Worm (Caenorhabditis elegans) whole organism, L4 larva: ENCODE measurements around the gene nhr-269.

Experiments used
- D1046.2 ChIP-seq: fragments of 200-800 bp; sonication (Bioruptor generic); IDR thresholded peaks from 2 replicates; pipeline ENCODE4 v1.3.6; 2022; ENCODE audit warnings: missing genetic modification characterization, missing compliant biosample characterization
- T26A8.4 ChIP-seq: fragments of 200-800 bp; sonication (Bioruptor generic); IDR thresholded peaks from 2 replicates; pipeline ENCODE4 v1.3.6; 2022; ENCODE audit warnings: missing genetic modification characterization, missing compliant biosample characterization
- Y48G9A.11 ChIP-seq: fragments of 200-800 bp; sonication (Bioruptor generic); IDR thresholded peaks from 2 replicates; pipeline ENCODE4 v1.3.6; 2022; ENCODE audit warnings: missing genetic modification reagents, missing genetic modification characterization, missing compliant biosample characterization
- Y5F2A.4 ChIP-seq: fragments of 200-800 bp; sonication (Bioruptor generic); optimal IDR thresholded peaks from 2 replicates; lab custom pipeline; 2018; ENCODE audit warnings: mild to moderate bottlenecking, missing genetic modification characterization, missing compliant biosample characterization
- Y75B8A.6 ChIP-seq: fragments of 200-800 bp; sonication (Bioruptor generic); IDR thresholded peaks from 2 replicates; pipeline ENCODE4 v1.3.6; 2022; ENCODE audit warnings: missing genetic modification reagents, missing genetic modification characterization, missing compliant biosample characterization
- attf-4 ChIP-seq: sonication (generic microtip); optimal IDR thresholded peaks from 3 replicates; lab custom pipeline; 2017; ENCODE audit warnings: missing biosample characterization, missing genetic modification characterization
- ceh-20 ChIP-seq: fragments of 200-800 bp; sonication (Bioruptor generic); IDR thresholded peaks from 2 replicates; pipeline ENCODE4 v1.3.6; 2022; ENCODE audit warnings: missing genetic modification reagents, missing genetic modification characterization, missing compliant biosample characterization
- ceh-28 ChIP-seq: fragments of 150-350 bp; optimal IDR thresholded peaks from 2 replicates; lab custom pipeline; 2014; ENCODE audit warnings: missing biosample characterization, missing genetic modification reagents, missing genetic modification characterization
- ceh-62 ChIP-seq: sonication (generic microtip); optimal IDR thresholded peaks from 2 replicates; lab custom pipeline; 2017; ENCODE audit warnings: missing biosample characterization, missing genetic modification characterization
- ceh-82 ChIP-seq: sonication (generic microtip); optimal IDR thresholded peaks from 2 replicates; lab custom pipeline; 2017; ENCODE audit warnings: missing biosample characterization, missing genetic modification characterization
- daf-16 ChIP-seq, 3 experiments: sonication (generic microtip); optimal IDR thresholded peaks; 2 replicates each; lab custom pipeline; 2016 to 2017; ENCODE audit warnings: missing genetic modification characterization in 3 of 3, missing genetic modification reagents in 3 of 3, mild to moderate bottlenecking in 2 of 3, missing compliant biosample characterization in 2 of 3, missing biosample characterization in 1 of 3, moderate library complexity in 1 of 3
- daf-8 ChIP-seq: fragments of 200-800 bp; sonication (Bioruptor generic); IDR thresholded peaks from 2 replicates; pipeline ENCODE4 v1.3.6; 2022; ENCODE audit warnings: missing genetic modification characterization, missing compliant biosample characterization
- dmd-6 ChIP-seq: fragments of 200-800 bp; sonication (Bioruptor generic); IDR thresholded peaks from 2 replicates; pipeline ENCODE4 v1.3.6; 2022; ENCODE audit warnings: missing genetic modification reagents, missing genetic modification characterization, missing compliant biosample characterization
- dmd-8 ChIP-seq: fragments of 200-800 bp; sonication (Bioruptor generic); IDR thresholded peaks from 2 replicates; pipeline ENCODE4 v1.3.6; 2022; ENCODE audit warnings: missing genetic modification characterization, missing compliant biosample characterization
- duxl-1 ChIP-seq: sonication (generic microtip); optimal IDR thresholded peaks from 2 replicates; lab custom pipeline; 2016; ENCODE audit warnings: mild to moderate bottlenecking, missing genetic modification characterization, moderate library complexity, missing compliant biosample characterization; ENCODE audit not compliant: poor library complexity
- hlh-11 ChIP-seq: fragments of 200-800 bp; sonication (Bioruptor generic); optimal IDR thresholded peaks from 2 replicates; lab custom pipeline; 2018; ENCODE audit warnings: mild to moderate bottlenecking, missing genetic modification characterization, missing compliant biosample characterization
- lim-7 ChIP-seq: fragments of 200-800 bp; sonication (Bioruptor generic); IDR thresholded peaks from 2 replicates; pipeline ENCODE4 v1.3.6; 2022; ENCODE audit warnings: missing genetic modification characterization, missing compliant biosample characterization
- lin-1 ChIP-seq: fragments of 200-800 bp; sonication (Bioruptor generic); IDR thresholded peaks from 2 replicates; pipeline ENCODE4 v1.3.6; 2022; ENCODE audit warnings: missing genetic modification reagents, missing genetic modification characterization, missing compliant biosample characterization
- mdl-1 ChIP-seq, 2 experiments: fragments of 150-350 bp in 1 of 2; sonication (generic microtip) in 1 of 2; optimal IDR thresholded peaks; 2 replicates each; lab custom pipeline; 2014 to 2017; ENCODE audit warnings: missing biosample characterization in 2 of 2, missing genetic modification characterization in 2 of 2
- mes-2 ChIP-seq: sonication (generic microtip); optimal IDR thresholded peaks from 2 replicates; lab custom pipeline; 2016; ENCODE audit warnings: missing genotype, mild to moderate bottlenecking, missing genetic modification characterization, missing compliant biosample characterization; ENCODE audit not compliant: poor library complexity, severe bottlenecking
- mxl-2 ChIP-seq: fragments of 200-800 bp; sonication (Bioruptor generic); conservative IDR thresholded peaks from 2 replicates; pipeline ENCODE4 v1.3.6; 2022; ENCODE audit warnings: missing genetic modification reagents, missing genetic modification characterization, missing compliant biosample characterization
- mxl-3 ChIP-seq: fragments of 200-800 bp; sonication (Bioruptor generic); optimal IDR thresholded peaks from 2 replicates; lab custom pipeline; 2018; ENCODE audit warnings: mild to moderate bottlenecking, missing genetic modification characterization, missing compliant biosample characterization
- nhr-102 ChIP-seq: sonication (generic microtip); optimal IDR thresholded peaks from 2 replicates; lab custom pipeline; 2016; ENCODE audit warnings: mild to moderate bottlenecking, missing genetic modification characterization, moderate library complexity, missing compliant biosample characterization
- nhr-111 ChIP-seq: fragments of 200-800 bp; sonication (Bioruptor generic); optimal IDR thresholded peaks from 2 replicates; lab custom pipeline; 2018; ENCODE audit warnings: mild to moderate bottlenecking, missing genetic modification characterization, missing compliant biosample characterization
- nhr-28 ChIP-seq: fragments of 150-350 bp; optimal IDR thresholded peaks from 2 replicates; lab custom pipeline; 2014; ENCODE audit warnings: missing biosample characterization, missing genetic modification characterization
- nhr-6 ChIP-seq: fragments of 150-350 bp; optimal IDR thresholded peaks from 2 replicates; lab custom pipeline; 2014; ENCODE audit warnings: missing biosample characterization, missing genetic modification characterization
- nhr-77 ChIP-seq: fragments of 150-350 bp; optimal IDR thresholded peaks from 2 replicates; lab custom pipeline; 2014; ENCODE audit warnings: missing biosample characterization, missing genetic modification characterization
- pha-4 ChIP-seq, 2 experiments: fragments of 150-350 bp in 1 of 2; fragments of 200-800 bp in 1 of 2; sonication (Bioruptor generic) in 1 of 2; IDR thresholded peaks in 1 of 2; optimal IDR thresholded peaks in 1 of 2; 2 replicates each; pipeline versions ENCODE4 v1.3.6 to Lab custom; 2014 to 2022; ENCODE audit warnings: missing genetic modification characterization in 2 of 2, missing genetic modification reagents in 2 of 2, missing biosample characterization in 1 of 2, missing compliant biosample characterization in 1 of 2
- rbr-2 ChIP-seq: sonication (generic microtip); optimal IDR thresholded peaks from 2 replicates; lab custom pipeline; 2016; ENCODE audit warnings: missing genotype, missing genetic modification characterization, missing compliant biosample characterization
- tag-97 ChIP-seq: fragments of 200-800 bp; sonication (Bioruptor generic); IDR thresholded peaks from 2 replicates; pipeline ENCODE4 v1.3.6; 2022; ENCODE audit warnings: missing genetic modification characterization, missing compliant biosample characterization
- unc-62 ChIP-seq, 3 experiments: fragments of 150-350 bp in 1 of 3; sonication (generic microtip); optimal IDR thresholded peaks in 2 of 3; peaks in 1 of 3; 1 replicate in 1 of 3; 2 replicates in 2 of 3; lab custom pipeline; 2014 to 2017; ENCODE audit warnings: missing biosample characterization in 3 of 3, missing genetic modification characterization in 3 of 3, missing genetic modification reagents in 3 of 3, missing genotype in 1 of 3
- zip-11 ChIP-seq: fragments of 200-800 bp; sonication (Bioruptor generic); IDR thresholded peaks from 2 replicates; pipeline ENCODE4 v1.3.6; 2022; ENCODE audit warnings: missing genetic modification characterization, missing compliant biosample characterization

nhr-269 gene

DNA sequence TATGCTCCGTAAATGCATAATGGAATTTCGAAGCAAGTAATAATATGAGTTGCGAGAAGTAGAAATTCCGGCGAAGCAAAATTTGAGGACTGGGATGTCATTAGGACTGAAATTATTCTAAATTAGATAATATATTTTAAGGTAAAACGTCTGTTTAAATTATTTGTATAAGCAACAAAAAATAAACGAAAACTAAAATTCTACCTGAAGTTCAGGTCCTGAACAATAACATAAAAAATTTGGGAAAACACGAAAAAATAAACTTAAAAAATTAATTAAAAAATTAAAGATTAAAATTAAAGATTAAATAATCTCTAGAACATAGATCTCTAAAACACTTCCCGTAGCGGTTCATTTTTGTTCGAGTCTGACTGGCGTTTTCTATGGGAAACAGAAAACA lies 10.2 kb upstream of the nhr-269 start, which contains the start of gene srh-251:
Gene srh-251 (minus strand): TSS at position 101 of the 400 bp plus-strand sequence.
- TF ChIP-seq lim-7 (GFP tag; lab: Robert Waterston, UW) (no peak), ceh-82 (no peak), nhr-6 (tag; lab: Kevin White, UChicago) (no peak), ceh-62 (tag; lab: Kevin White, UChicago) (no peak), daf-16 (GFP tag; optimal IDR thresholded peaks at IDR 0.05; lab: Kevin White, UChicago) (no peak), daf-16 (tag; optimal IDR thresholded peaks at IDR 0.05; lab: Kevin White, UChicago) (no peak), duxl-1 (tag; lab: Kevin White, UChicago) (no peak), Y48G9A.11 (GFP tag; lab: Robert Waterston, UW) (no peak), tag-97 (GFP tag; lab: Robert Waterston, UW) (no peak), nhr-102 (tag; lab: Kevin White, UChicago) (no peak), D1046.2 (GFP tag; lab: Robert Waterston, UW) (no peak), hlh-11 (tag; lab: Kevin White, UChicago) (no peak), nhr-28 (tag; lab: Kevin White, UChicago) (no peak)

DNA sequence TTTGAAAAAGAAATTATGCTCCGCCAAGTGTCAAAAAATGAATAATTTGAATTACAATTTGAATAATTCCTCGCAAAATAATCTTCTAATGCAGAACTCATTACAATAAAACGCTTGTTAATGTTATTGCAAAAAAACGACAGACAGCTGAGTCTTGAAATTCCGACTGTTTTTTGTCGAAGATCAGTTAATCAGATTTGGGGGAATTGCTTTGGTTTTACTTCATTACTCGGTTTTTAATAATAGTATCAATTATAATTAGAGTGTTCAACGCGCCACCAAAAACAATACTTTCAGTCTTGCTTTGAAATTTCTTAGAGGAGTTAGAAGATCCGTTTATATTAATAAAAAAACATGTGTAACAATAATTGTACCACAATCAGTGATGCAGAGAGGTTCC lies 8.3 kb upstream of the nhr-269 start, which contains the start of gene srh-122:
Gene srh-122 (minus strand): TSS at position 101 of the 400 bp plus-strand sequence.
- TF ChIP-seq dmd-6 (GFP tag; lab: Robert Waterston, UW) (no peak), mxl-2 (GFP tag; lab: Robert Waterston, UW) (no peak), ceh-20 (no peak), Y5F2A.4 (GFP tag; lab: Kevin White, UChicago) (no peak)
- TF ChIP-seq, all 104 proteins: peak for 0

- no peak for TF ChIP-seq pha-4 (GFP tag; IDR thresholded peaks at IDR 0.05; lab: Robert Waterston, UW)
- no peak for TF ChIP-seq pha-4 (tag; optimal IDR thresholded peaks at IDR 0.05; lab: Kevin White, UChicago)
- TF ChIP-seq attf-4 (tag; lab: Kevin White, UChicago) = no peak
- TF ChIP-seq Y75B8A.6 (GFP tag; lab: Robert Waterston, UW) = no peak
- TF ChIP-seq dmd-8 (GFP tag; lab: Robert Waterston, UW) = no peak
- TF ChIP-seq ceh-62 (tag; lab: Kevin White, UChicago) = no peak
- no peak for TF ChIP-seq nhr-102 (tag; lab: Kevin White, UChicago)
- TF ChIP-seq ceh-82 = no peak
- no peak for TF ChIP-seq nhr-77
- TF ChIP-seq daf-8 (GFP tag; lab: Robert Waterston, UW) = no peak
- no peak for TF ChIP-seq mxl-3 (GFP tag; lab: Kevin White, UChicago)
- no peak for TF ChIP-seq zip-11 (GFP tag; lab: Robert Waterston, UW)
- TF ChIP-seq ceh-28 (tag; lab: Kevin White, UChicago) = no peak
- no peak for TF ChIP-seq rbr-2 (tag; lab: Kevin White, UChicago)
- no peak for TF ChIP-seq Y5F2A.4 (GFP tag; lab: Kevin White, UChicago)
- no peak for TF ChIP-seq T26A8.4 (GFP tag; lab: Robert Waterston, UW)
- TF ChIP-seq, all 104 proteins: peak for 0
Observed at ce11 chrV:15376223-15376622, 6.6 kb upstream of the nhr-269 start, which contains the start of gene srh-52. Gene srh-52, minus strand, starts transcription at chrV:15376323.

DNA sequence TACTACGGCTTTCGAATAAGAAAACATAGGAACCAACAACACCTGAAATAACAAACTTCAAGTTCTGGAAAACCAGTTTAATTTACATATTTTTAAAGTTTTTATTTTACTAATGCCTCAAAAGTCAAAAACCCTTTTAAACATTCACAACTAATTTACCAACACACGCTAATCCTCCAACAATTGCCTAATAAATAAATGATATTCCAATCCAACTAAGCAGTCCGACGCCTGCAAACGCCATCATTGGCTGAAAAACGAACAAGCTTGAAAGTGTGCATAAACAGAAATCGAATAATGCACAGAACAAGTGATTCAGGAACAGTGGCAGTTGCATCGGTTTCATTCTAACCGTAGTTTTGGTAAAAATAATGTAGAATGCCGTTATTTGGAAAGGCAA lies 1.8 kb downstream of the nhr-269 start:
- TF ChIP-seq nhr-111 (GFP tag; lab: Kevin White, UChicago) (no peak), mdl-1 (tag; optimal IDR thresholded peaks at IDR 0.05; lab: Kevin White, UChicago) (no peak), mes-2 (tag; lab: Kevin White, UChicago) (no peak), unc-62 (GFP tag; optimal IDR thresholded peaks at IDR 0.05 in 1 of 2; lab: Kevin White, UChicago) (peak in 1 of 2 experiments; percentile 95), unc-62 (tag; optimal IDR thresholded peaks at IDR 0.05; lab: Kevin White, UChicago) (no peak), lin-1 (GFP tag; lab: Robert Waterston, UW) (no peak)
